Fruit fly (Drosophila melanogaster): Measurements from ENCODE around the gene CG18294.

dm6 chr3L:19504719-19505118, 29.3 kb upstream of the CG18294 start:
- TF ChIP-seq CTCF (optimal IDR thresholded peaks at IDR 0.05) (no peak), CG8478 (optimal IDR thresholded peaks at IDR 0.05) (no peak)

Measured in S2 (cell line).